Fruit fly (Drosophila melanogaster) whole organism, wandering third instar larva: ENCODE results near the gene CG42526.
A peak's percentile ranks its signal among the peaks of the same experiment; 100 is the strongest.

Experiments
- Dif ChIP-seq: fragments of 200-275, 200-300 bp; sonication (Bioruptor generic); optimal IDR thresholded peaks from 2 replicates; lab custom pipeline; 2018; ENCODE audit warnings: missing biosample characterization, missing genetic modification characterization; ENCODE audit not compliant: partially characterized antibody
- foxo ChIP-seq, 2 experiments: fragments of 200-800 bp; sonication (Bioruptor generic); optimal IDR thresholded peaks; 2 replicates in 1 of 2; 3 replicates in 1 of 2; lab custom pipeline; 2016 to 2017; ENCODE audit warnings: missing biosample characterization in 2 of 2, missing genetic modification characterization in 2 of 2
- fru ChIP-seq: fragments of 200-800 bp; sonication (Bioruptor generic); optimal IDR thresholded peaks from 3 replicates; lab custom pipeline; 2016; ENCODE audit warnings: missing biosample characterization, mild to moderate bottlenecking, missing genetic modification characterization
- h ChIP-seq: fragments of 200-800 bp; sonication (Bioruptor generic); optimal IDR thresholded peaks from 3 replicates; lab custom pipeline; 2016; ENCODE audit warnings: missing biosample characterization, mild to moderate bottlenecking, missing genetic modification characterization

DNA sequence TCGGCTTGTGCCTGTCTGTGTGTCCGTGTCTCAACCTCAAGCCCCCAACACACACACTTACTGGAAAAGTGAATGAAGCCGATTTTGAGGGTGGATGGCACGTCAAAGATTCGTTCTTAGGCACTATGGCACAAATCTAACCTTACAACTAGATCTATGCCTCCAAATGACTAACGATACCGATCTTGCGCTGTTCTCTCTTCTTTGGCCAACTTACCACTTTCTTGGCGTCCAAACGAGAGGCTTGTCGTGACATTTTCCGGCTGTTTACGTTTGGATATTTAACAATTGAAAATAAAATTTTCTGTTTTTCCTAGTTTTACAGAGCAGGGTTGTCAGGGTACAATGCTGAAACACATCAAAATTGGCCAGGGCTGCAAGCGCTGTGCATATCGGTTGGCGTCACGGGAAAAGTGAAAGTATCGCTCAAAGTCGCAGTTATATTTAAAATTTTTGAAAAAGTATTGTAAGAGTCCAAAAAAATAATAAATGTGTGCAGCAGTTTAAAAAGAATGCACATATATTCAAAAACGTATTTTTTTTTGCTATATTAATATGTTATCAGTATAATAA, 6.8 kb upstream of the CG42526 start, which contains the start of the genes Bet3 and Nf-YA:
- peak in 1 of 2 experiments; percentile 56 for TF ChIP-seq foxo (GFP tag; optimal IDR thresholded peaks at IDR 0.05; lab: Kevin White, UChicago)
- no peak for TF ChIP-seq Dif (GFP tag; lab: Kevin White, UChicago)
- no peak for TF ChIP-seq fru (GFP tag; lab: Kevin White, UChicago)
- peak; percentile 9 for TF ChIP-seq h (GFP tag; lab: Kevin White, UChicago)
